Fruit fly (Drosophila melanogaster) whole organism, embryonic: ENCODE measurements around the gene CG1074.

Source experiments
- Atf3 ChIP-seq: fragments of 200-800 bp; sonication (Bioruptor generic); optimal IDR thresholded peaks from 3 replicates; lab custom pipeline; 2016; ENCODE audit warnings: missing biosample characterization, missing genetic modification characterization
- CG10147 ChIP-seq: fragments of 200-800 bp; sonication (Bioruptor generic); optimal IDR thresholded peaks from 2 replicates; lab custom pipeline; 2019; ENCODE audit warnings: missing biosample characterization, mild to moderate bottlenecking, missing genetic modification characterization, moderate library complexity
- CG12155 ChIP-seq: fragments of 200-800 bp; sonication (Bioruptor generic); optimal IDR thresholded peaks from 3 replicates; lab custom pipeline; 2016; ENCODE audit warnings: missing biosample characterization, missing genetic modification characterization
- CG13287 ChIP-seq: fragments of 200-800 bp; sonication (Bioruptor generic); IDR thresholded peaks from 2 replicates; pipeline ENCODE4 v1.3.6; 2022; ENCODE audit warnings: missing biosample characterization, missing genetic modification characterization; ENCODE audit not compliant: partially characterized antibody
- CG13424 ChIP-seq: fragments of 200-800 bp; sonication (Bioruptor generic); optimal IDR thresholded peaks from 2 replicates; lab custom pipeline; 2019; ENCODE audit warnings: missing biosample characterization, mild to moderate bottlenecking, missing genetic modification characterization, moderate library complexity
- CG1603 ChIP-seq: fragments of 200-800 bp; sonication (Bioruptor generic); optimal IDR thresholded peaks from 2 replicates; lab custom pipeline; 2019; ENCODE audit warnings: missing biosample characterization, mild to moderate bottlenecking, missing genetic modification characterization, moderate library complexity
- CG16813 ChIP-seq: fragments of 200-800 bp; sonication (Bioruptor generic); IDR thresholded peaks from 3 replicates; pipeline ENCODE4 v1.3.6; 2022; ENCODE audit warnings: missing biosample characterization, missing genetic modification characterization; ENCODE audit not compliant: partially characterized antibody
- CG18476 ChIP-seq: fragments of 200-800 bp; sonication (Bioruptor generic); optimal IDR thresholded peaks from 2 replicates; lab custom pipeline; 2016; ENCODE audit warnings: missing biosample characterization, mild to moderate bottlenecking, missing genetic modification characterization
- CG2129 ChIP-seq: fragments of 200-800 bp; sonication (Bioruptor generic); IDR thresholded peaks from 2 replicates; pipeline ENCODE4 v1.3.6; 2022; ENCODE audit warnings: missing biosample characterization, missing genetic modification characterization; ENCODE audit not compliant: partially characterized antibody
- CG31224 ChIP-seq: fragments of 200-800 bp; sonication (Bioruptor generic); IDR thresholded peaks from 2 replicates; pipeline ENCODE4 v1.3.6; 2022; ENCODE audit warnings: missing biosample characterization, missing genetic modification characterization
- CG33213 ChIP-seq: fragments of 200-800 bp; sonication (Bioruptor generic); optimal IDR thresholded peaks from 3 replicates; lab custom pipeline; 2016; ENCODE audit warnings: missing biosample characterization, missing genetic modification characterization
- CG4424 ChIP-seq: fragments of 200-800 bp; sonication (Bioruptor generic); optimal IDR thresholded peaks from 3 replicates; lab custom pipeline; 2016; ENCODE audit warnings: missing biosample characterization, missing genetic modification characterization
- CG4707 ChIP-seq: fragments of 200-800 bp; sonication (Bioruptor generic); optimal IDR thresholded peaks from 2 replicates; lab custom pipeline; 2018; ENCODE audit warnings: missing biosample characterization, mild to moderate bottlenecking, missing genetic modification characterization, moderate library complexity
- CG4854 ChIP-seq: fragments of 200-800 bp; sonication (Bioruptor generic); optimal IDR thresholded peaks from 2 replicates; lab custom pipeline; 2016; ENCODE audit warnings: missing biosample characterization, missing genetic modification characterization, inconsistent platforms
- CG7745 ChIP-seq: fragments of 200-800 bp; sonication (Bioruptor generic); optimal IDR thresholded peaks from 2 replicates; lab custom pipeline; 2018; ENCODE audit warnings: missing biosample characterization, mild to moderate bottlenecking, missing genetic modification characterization, moderate library complexity
- CG9876 ChIP-seq: fragments of 200-800 bp; sonication (Bioruptor generic); optimal IDR thresholded peaks from 2 replicates; lab custom pipeline; 2016; ENCODE audit warnings: missing biosample characterization, missing genetic modification characterization
- D ChIP-seq, 2 experiments: fragments of 200-800 bp in 1 of 2; fragments of >200 bp in 1 of 2; sonication (Bioruptor generic) in 1 of 2; optimal IDR thresholded peaks; 2 replicates in 1 of 2; 3 replicates in 1 of 2; lab custom pipeline; 2017; ENCODE audit warnings: mild to moderate bottlenecking in 1 of 2, missing biosample characterization in 1 of 2, missing genetic modification characterization in 1 of 2, missing genetic modification reagents in 1 of 2
- D19A ChIP-seq: fragments of 200-800 bp; optimal IDR thresholded peaks from 3 replicates; lab custom pipeline; 2019; ENCODE audit warnings: missing biosample characterization, mild to moderate bottlenecking, missing genetic modification characterization, moderate library complexity
- Drgx ChIP-seq: fragments of 200-800 bp; sonication (Bioruptor generic); IDR thresholded peaks from 2 replicates; pipeline ENCODE4 v1.3.6; 2022; ENCODE audit warnings: missing biosample characterization, missing genetic modification characterization
- Ets97D ChIP-seq: fragments of 200-800 bp; sonication (Bioruptor generic); optimal IDR thresholded peaks from 3 replicates; lab custom pipeline; 2016; ENCODE audit warnings: missing biosample characterization, missing genetic modification characterization
- GATAe ChIP-seq: fragments of 200-800 bp; sonication (Bioruptor generic); conservative IDR thresholded peaks from 2 replicates; pipeline ENCODE4 v1.3.6; 2022; ENCODE audit warnings: missing biosample characterization, missing genetic modification characterization
- Hand ChIP-seq: fragments of 200-800 bp; sonication (Bioruptor generic); optimal IDR thresholded peaks from 2 replicates; lab custom pipeline; 2017; ENCODE audit warnings: mild to moderate bottlenecking, missing biosample characterization, missing genetic modification reagents, missing genetic modification characterization
- Hmx ChIP-seq: fragments of 200-800 bp; sonication (Bioruptor generic); optimal IDR thresholded peaks from 2 replicates; lab custom pipeline; 2016; ENCODE audit warnings: missing biosample characterization, missing genetic modification characterization
- Hr39 ChIP-seq: fragments of >200 bp; optimal IDR thresholded peaks from 2 replicates; lab custom pipeline; 2017
- Hsf ChIP-seq: fragments of 200-800 bp; sonication (Bioruptor generic); optimal IDR thresholded peaks from 3 replicates; lab custom pipeline; 2016; ENCODE audit warnings: missing biosample characterization, missing genetic modification characterization
- Lim3 ChIP-seq: fragments of 200-800 bp; sonication (Bioruptor generic); IDR thresholded peaks from 2 replicates; pipeline ENCODE4 v1.3.6; 2022; ENCODE audit warnings: missing biosample characterization, missing genetic modification characterization
- Max ChIP-seq: fragments of 200-800 bp; sonication (Bioruptor generic); optimal IDR thresholded peaks from 2 replicates; lab custom pipeline; 2016; ENCODE audit warnings: missing biosample characterization, mild to moderate bottlenecking, missing genetic modification characterization
- NFAT ChIP-seq: fragments of 200-800 bp; sonication (Bioruptor generic); IDR thresholded peaks from 2 replicates; pipeline ENCODE4 v1.3.6; 2022; ENCODE audit warnings: missing biosample characterization, missing genetic modification characterization
- Optix ChIP-seq: fragments of 200-800 bp; sonication (Bioruptor generic); IDR thresholded peaks from 3 replicates; pipeline ENCODE4 v1.3.6; 2022; ENCODE audit warnings: missing biosample characterization, missing genetic modification characterization
- Poxn ChIP-seq: fragments of 200-800 bp; sonication (Bioruptor generic); IDR thresholded peaks from 2 replicates; pipeline ENCODE4 v1.3.6; 2022; ENCODE audit warnings: missing biosample characterization, missing genetic modification characterization
- Spps ChIP-seq: fragments of 200-800 bp; sonication (Bioruptor generic); optimal IDR thresholded peaks from 2 replicates; lab custom pipeline; 2018; ENCODE audit warnings: missing biosample characterization, mild to moderate bottlenecking, missing genetic modification characterization
- Taf1 ChIP-seq: fragments of 200-800 bp; sonication (Bioruptor generic); IDR thresholded peaks from 2 replicates; pipeline ENCODE4 v1.3.6; 2022; ENCODE audit warnings: missing biosample characterization, missing genetic modification characterization
- al ChIP-seq: fragments of 200-800 bp; sonication (Bioruptor generic); IDR thresholded peaks from 2 replicates; pipeline ENCODE4 v1.3.6; 2022; ENCODE audit warnings: missing biosample characterization, missing genetic modification characterization
- ara ChIP-seq: fragments of 200-800 bp; sonication (Bioruptor generic); IDR thresholded peaks from 2 replicates; pipeline ENCODE4 v1.3.6; 2022; ENCODE audit warnings: missing biosample characterization, missing genetic modification characterization
- bbx ChIP-seq: fragments of 200-800 bp; sonication (Bioruptor generic); IDR thresholded peaks from 2 replicates; pipeline ENCODE4 v1.3.6; 2022; ENCODE audit warnings: missing biosample characterization, missing genetic modification characterization; ENCODE audit not compliant: partially characterized antibody
- bigmax ChIP-seq: fragments of 200-800 bp; sonication (Bioruptor generic); optimal IDR thresholded peaks from 2 replicates; lab custom pipeline; 2018; ENCODE audit warnings: missing biosample characterization, mild to moderate bottlenecking, missing genetic modification characterization
- bowl ChIP-seq: fragments of 200-800 bp; sonication (Bioruptor generic); IDR thresholded peaks from 2 replicates; pipeline ENCODE4 v1.3.6; 2022; ENCODE audit warnings: missing biosample characterization, missing genetic modification characterization
- bsh ChIP-seq, 2 experiments: fragments of 200-800 bp; sonication (Bioruptor generic); optimal IDR thresholded peaks; 2 replicates each; lab custom pipeline; 2017 to 2018; ENCODE audit warnings: mild to moderate bottlenecking in 2 of 2, missing biosample characterization in 2 of 2, missing genetic modification characterization in 2 of 2, moderate library complexity in 1 of 2
- btn ChIP-seq: fragments of 200-800 bp; sonication (Bioruptor generic); optimal IDR thresholded peaks from 2 replicates; lab custom pipeline; 2016; ENCODE audit warnings: missing biosample characterization, missing genetic modification characterization
- croc ChIP-seq: fragments of 200-800 bp; sonication (Bioruptor generic); conservative IDR thresholded peaks from 3 replicates; pipeline ENCODE4 v1.3.6; 2022; ENCODE audit warnings: missing biosample characterization, missing genetic modification characterization
- fu2 ChIP-seq: fragments of 200-800 bp; sonication (Bioruptor generic); optimal IDR thresholded peaks from 2 replicates; lab custom pipeline; 2016; ENCODE audit warnings: missing biosample characterization, missing genetic modification characterization
- hth ChIP-seq: fragments of >200 bp; optimal IDR thresholded peaks from 2 replicates; lab custom pipeline; 2017; ENCODE audit warnings: inconsistent platforms
- kni ChIP-seq: fragments of 200-800 bp; sonication (Bioruptor generic); optimal IDR thresholded peaks from 3 replicates; lab custom pipeline; 2017; ENCODE audit warnings: mild to moderate bottlenecking, missing biosample characterization, missing genetic modification reagents, missing genetic modification characterization
- pho ChIP-seq: fragments of 200-800 bp; sonication (Bioruptor generic); optimal IDR thresholded peaks from 2 replicates; lab custom pipeline; 2016; ENCODE audit warnings: missing biosample characterization, missing genetic modification characterization
- psq ChIP-seq: fragments of 200-800 bp; sonication (Bioruptor generic); optimal IDR thresholded peaks from 2 replicates; lab custom pipeline; 2017; ENCODE audit warnings: missing biosample characterization, missing genetic modification characterization
- ranshi ChIP-seq: fragments of 200-800 bp; sonication (Bioruptor generic); IDR thresholded peaks from 2 replicates; pipeline ENCODE4 v1.3.6; 2022; ENCODE audit warnings: missing biosample characterization, missing genetic modification characterization
- sima ChIP-seq: fragments of 200-800 bp; sonication (Bioruptor generic); optimal IDR thresholded peaks from 2 replicates; lab custom pipeline; 2016; ENCODE audit warnings: missing biosample characterization, missing genetic modification characterization
- slou ChIP-seq: fragments of 200-800 bp; sonication (Bioruptor generic); optimal IDR thresholded peaks from 3 replicates; lab custom pipeline; 2016; ENCODE audit warnings: missing biosample characterization, missing genetic modification characterization
- sr ChIP-seq: fragments of 200-800 bp; sonication (Bioruptor generic); IDR thresholded peaks from 3 replicates; pipeline ENCODE4 v1.3.6; 2022; ENCODE audit warnings: missing biosample characterization, missing genetic modification characterization
- tup ChIP-seq: fragments of 200-800 bp; sonication (Bioruptor generic); optimal IDR thresholded peaks from 2 replicates; lab custom pipeline; 2016; ENCODE audit warnings: missing biosample characterization, mild to moderate bottlenecking, missing genetic modification characterization, moderate library complexity

CG1074 gene

DNA sequence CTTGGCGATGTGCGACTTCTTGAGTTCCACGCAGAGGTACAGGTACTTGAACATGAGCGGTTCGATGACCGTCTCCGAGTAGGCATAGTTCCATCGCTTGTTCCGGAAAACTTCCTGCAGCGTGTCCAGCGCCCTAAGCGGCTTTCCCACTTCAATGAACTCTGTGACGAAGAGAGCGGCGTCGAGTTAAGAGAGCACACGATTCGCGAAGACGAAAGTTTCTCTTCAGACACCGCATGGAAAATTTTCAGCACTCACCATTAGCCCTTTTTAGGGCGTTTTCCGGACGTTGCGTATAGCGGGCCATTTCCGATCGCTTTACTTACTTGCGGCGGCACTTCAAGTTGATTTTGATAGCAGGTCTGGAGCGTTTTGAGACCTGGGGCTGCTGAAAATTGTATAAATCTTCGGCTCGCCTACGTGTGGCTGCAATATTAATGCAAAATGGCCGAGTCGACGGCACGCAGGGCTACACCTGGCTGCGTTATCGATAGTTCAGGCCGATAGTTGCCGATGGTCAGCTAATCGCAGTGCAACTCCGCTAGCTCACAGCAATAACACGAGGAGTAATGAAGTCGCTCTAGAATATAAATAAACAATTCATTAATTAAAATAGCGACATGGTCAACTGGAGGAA, at the start of gene CG1074, which contains the start of gene eIF3a (continued):
- TF ChIP-seq CG7745 (tag; lab: Kevin White, UChicago) (peak; percentile 15), Poxn (no peak), ara (GFP tag; lab: Robert Waterston, UW) (peak; percentile 47; the same call in 1 of the 2 replicates), CG2129 (GFP tag; lab: Robert Waterston, UW) (peak; percentile 83), pho (GFP tag; lab: Kevin White, UChicago) (peak; percentile 79), bbx (GFP tag; lab: Robert Waterston, UW) (peak; percentile 99), CG13287 (GFP tag; lab: Robert Waterston, UW) (peak; percentile 97), tup (peak; percentile 10), Hand (GFP tag; lab: Kevin White, UChicago) (peak; percentile 35), slou (peak; percentile 6), Max (GFP tag; lab: Kevin White, UChicago) (peak; percentile 93), NFAT (GFP tag; lab: Robert Waterston, UW) (peak; percentile 94), sr (peak; percentile 69; the same call in 2 of the 3 replicates), sima (GFP tag; lab: Kevin White, UChicago) (peak; percentile 8), Ets97D (peak; percentile 97), GATAe (GFP tag; lab: Robert Waterston, UW) (no peak), CG4424 (GFP tag; lab: Kevin White, UChicago) (peak; percentile 48), ranshi (peak; percentile 64), CG31224 (GFP tag; lab: Robert Waterston, UW) (no peak), btn (GFP tag; lab: Kevin White, UChicago) (peak; percentile 22), psq (GFP tag; lab: Kevin White, UChicago) (peak; percentile 13), bigmax (GFP tag; lab: Kevin White, UChicago) (peak; percentile 46), CG18476 (GFP tag; lab: Kevin White, UChicago) (peak; percentile 7), CG12155 (GFP tag; lab: Kevin White, UChicago) (peak; percentile 47), CG4707 (GFP tag; lab: Kevin White, UChicago) (no peak), CG4854 (peak; percentile 55), al (GFP tag; lab: Robert Waterston, UW) (peak; percentile 21; the same call in 1 of the 2 replicates), CG1603 (tag; lab: Kevin White, UChicago) (peak; percentile 91), CG33213 (peak; percentile 78), Optix (GFP tag; lab: Robert Waterston, UW) (peak; percentile 60; the same call in 2 of the 3 replicates), Hr39 (lab: Kevin White, UChicago) (no peak), D19A (tag; lab: Kevin White, UChicago) (no peak), bowl (GFP tag; lab: Robert Waterston, UW) (no peak), Spps (peak; percentile 30), Drgx (GFP tag; lab: Robert Waterston, UW) (peak; percentile 22; the same call in 1 of the 2 replicates), kni (GFP tag; lab: Kevin White, UChicago) (no peak), CG9876 (GFP tag; lab: Kevin White, UChicago) (peak; percentile 36), Atf3 (GFP tag; lab: Kevin White, UChicago) (peak; percentile 15), D (optimal IDR thresholded peaks at IDR 0.05; lab: Kevin White, UChicago) (no peak), D (GFP tag; optimal IDR thresholded peaks at IDR 0.05; lab: Kevin White, UChicago) (no peak), CG16813 (GFP tag; lab: Robert Waterston, UW) (peak; percentile 97), croc (GFP tag; lab: Robert Waterston, UW) (peak; percentile 23; the same call in 1 of the 3 replicates), Hmx (GFP tag; lab: Kevin White, UChicago) (no peak), hth (no peak), Lim3 (no peak), Hsf (peak; percentile 65), CG13424 (tag; lab: Kevin White, UChicago) (peak; percentile 40), Taf1 (GFP tag; lab: Robert Waterston, UW) (no peak), bsh (GFP tag; optimal IDR thresholded peaks at IDR 0.05; lab: Kevin White, UChicago) (peak; percentile 11 to 42), CG10147 (GFP tag; lab: Kevin White, UChicago) (peak; percentile 44), fu2 (GFP tag; lab: Kevin White, UChicago) (peak; percentile 0)
